Fruit fly (Drosophila melanogaster) S2 (cell line): ENCODE measurements around the gene CG14540.

Source experiments
- CG8478 ChIP-seq: fragments of >200 bp; optimal IDR thresholded peaks from 2 replicates; lab custom pipeline; 2018
- CTCF ChIP-seq, 2 experiments: fragments of >200 bp; optimal IDR thresholded peaks; 2 replicates each; lab custom pipeline; 2018

dm6 chr3R:25919912-25920311 is 39.2 kb upstream of the CG14540 start:
- TF ChIP-seq CG8478 (lab: Kevin White, UChicago): no peak
- TF ChIP-seq CTCF (optimal IDR thresholded peaks at IDR 0.05; lab: Kevin White, UChicago): no peak
